Worm (Caenorhabditis elegans): ENCODE results near the gene C50E3.9.

DNA sequence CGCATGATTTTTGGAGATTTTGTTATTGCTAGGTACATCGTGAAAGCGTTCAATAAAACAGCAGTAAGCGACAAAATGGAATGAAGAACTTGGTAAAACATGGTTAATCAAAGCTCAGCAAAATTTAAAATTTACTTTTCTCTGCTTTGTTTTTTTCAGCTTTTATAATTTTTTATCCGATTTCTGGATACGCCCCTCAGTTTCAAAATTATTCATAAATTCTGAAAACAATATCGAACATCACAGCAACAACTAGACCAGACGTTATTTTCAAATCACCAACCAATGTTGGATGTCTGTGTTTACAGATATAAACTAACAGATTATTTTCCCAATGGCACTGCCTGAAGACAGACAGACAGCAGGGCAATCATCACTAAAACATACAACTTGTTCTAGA is 34.6 kb upstream of the C50E3.9 start, which contains the start of gene srd-31:
- TF ChIP-seq gei-17 (GFP tag; optimal IDR thresholded peaks at IDR 0.05) (no peak), zim-3 (tag; optimal IDR thresholded peaks at IDR 0.05) (no peak), nfyb-1 (GFP tag; IDR thresholded peaks at IDR 0.05) (no peak), bed-1 (GFP tag; IDR thresholded peaks at IDR 0.05) (no peak), F52B5.7 (tag; optimal IDR thresholded peaks at IDR 0.05) (no peak), egl-44 (GFP tag; IDR thresholded peaks at IDR 0.05) (no peak), pha-4 (tag; optimal IDR thresholded peaks at IDR 0.05) (no peak), zfh-2 (GFP tag; conservative IDR thresholded peaks at IDR 0.05) (no peak), snpc-4 (GFP tag; optimal IDR thresholded peaks at IDR 0.05) (no peak), snpc-4 (tag; optimal IDR thresholded peaks at IDR 0.05) (no peak), madf-6 (GFP tag; IDR thresholded peaks at IDR 0.05) (no peak)

All from whole organism, young adult.